Fruit fly (Drosophila melanogaster) whole organism, prepupa: ENCODE data around the gene Vps29.

Experiments used
- Blimp-1 ChIP-seq: fragments of 200-800 bp; sonication (Bioruptor generic); optimal IDR thresholded peaks from 3 replicates; lab custom pipeline; 2017; ENCODE audit warnings: missing biosample characterization, missing genetic modification characterization, mild to moderate bottlenecking, moderate library complexity, missing genetic modification reagents
- CG32006 ChIP-seq: fragments of 200-800 bp; sonication (Bioruptor generic); optimal IDR thresholded peaks from 3 replicates; lab custom pipeline; 2017; ENCODE audit warnings: missing biosample characterization, mild to moderate bottlenecking, missing genetic modification characterization
- CG8119 ChIP-seq: fragments of 200-800 bp; sonication (Bioruptor generic); IDR thresholded peaks from 3 replicates; pipeline ENCODE4 v1.3.6; 2022; ENCODE audit warnings: missing biosample characterization, missing genetic modification characterization
- CG9139 ChIP-seq: fragments of 200-800 bp; sonication (Bioruptor generic); optimal IDR thresholded peaks from 3 replicates; lab custom pipeline; 2017; ENCODE audit warnings: missing biosample characterization, mild to moderate bottlenecking, missing genetic modification characterization
- OdsH ChIP-seq: fragments of 200-800 bp; sonication (Bioruptor generic); optimal IDR thresholded peaks from 3 replicates; lab custom pipeline; 2016; ENCODE audit warnings: missing biosample characterization, missing genetic modification characterization
- Sox102F ChIP-seq: fragments of 200-800 bp; sonication (Bioruptor generic); optimal IDR thresholded peaks from 2 replicates; lab custom pipeline; 2016; ENCODE audit warnings: missing biosample characterization, mild to moderate bottlenecking, missing genetic modification characterization
- Sox14 ChIP-seq: fragments of 200-800 bp; sonication (Bioruptor generic); optimal IDR thresholded peaks from 3 replicates; lab custom pipeline; 2016; ENCODE audit warnings: missing biosample characterization, missing genetic modification characterization
- Sox15 ChIP-seq: fragments of 200-800 bp; sonication (Bioruptor generic); optimal IDR thresholded peaks from 3 replicates; lab custom pipeline; 2016; ENCODE audit warnings: missing biosample characterization, missing genetic modification characterization
- dsx ChIP-seq: fragments of 200-800 bp; optimal IDR thresholded peaks from 3 replicates; lab custom pipeline; 2019; ENCODE audit warnings: missing biosample characterization, mild to moderate bottlenecking, missing genetic modification characterization, moderate library complexity; ENCODE audit not compliant: poor library complexity, severe bottlenecking
- fd85E ChIP-seq: fragments of 200-800 bp; sonication (Bioruptor generic); optimal IDR thresholded peaks from 3 replicates; lab custom pipeline; 2016; ENCODE audit warnings: missing biosample characterization, missing genetic modification characterization
- lz ChIP-seq: fragments of 200-800 bp; sonication (Bioruptor generic); optimal IDR thresholded peaks from 3 replicates; lab custom pipeline; 2016; ENCODE audit warnings: missing biosample characterization, missing genetic modification characterization

- TF ChIP-seq Sox14: no peak
- no peak for TF ChIP-seq Blimp-1 (GFP tag; lab: Kevin White, UChicago)
- no peak for TF ChIP-seq CG9139 (GFP tag; lab: Kevin White, UChicago)
- no peak for TF ChIP-seq dsx (GFP tag; lab: Kevin White, UChicago)
- no peak for TF ChIP-seq OdsH
- no peak for TF ChIP-seq lz (GFP tag; lab: Kevin White, UChicago)
- no peak for TF ChIP-seq fd85E (GFP tag; lab: Kevin White, UChicago)
- TF ChIP-seq CG32006: no peak
- TF ChIP-seq Sox102F (GFP tag; lab: Kevin White, UChicago): no peak
- no peak for TF ChIP-seq Sox15
- TF ChIP-seq CG8119: no peak
These were observed 32.4 kb upstream of the Vps29 start for dm6 chr2L:1118149-1118548.
